Fruit fly (Drosophila melanogaster) Kc167 (cell line): ENCODE measurements around the gene wgn.

Experiments
- Myc ChIP-seq: fragments of >200 bp; optimal IDR thresholded peaks from 2 replicates; lab custom pipeline; 2017; ENCODE audit warnings: missing external identifiers
- h ChIP-seq: fragments of >200 bp; optimal IDR thresholded peaks from 3 replicates; lab custom pipeline; 2018; ENCODE audit warnings: missing external identifiers
- insv ChIP-seq: fragments of >200 bp; optimal IDR thresholded peaks from 3 replicates; lab custom pipeline; 2018; ENCODE audit warnings: missing external identifiers
- psq ChIP-seq: fragments of >200 bp; optimal IDR thresholded peaks from 2 replicates; lab custom pipeline; 2017; ENCODE audit warnings: missing external identifiers
- ttk ChIP-seq: sonication (Bioruptor generic); optimal IDR thresholded peaks from 2 replicates; lab custom pipeline; 2017; ENCODE audit warnings: missing external identifiers

- TF ChIP-seq psq (lab: Kevin White, UChicago): no peak
- TF ChIP-seq Myc (lab: Kevin White, UChicago): no peak
- TF ChIP-seq insv (lab: Kevin White, UChicago): no peak
- TF ChIP-seq ttk: no peak
- no peak for TF ChIP-seq h (lab: Kevin White, UChicago)
Observed at dm6 chrX:18650252-18650651, 15.5 kb upstream of the wgn start, which contains the start of gene Hou.
